Worm (Caenorhabditis elegans): ENCODE data around the gene icl-1.

DNA sequence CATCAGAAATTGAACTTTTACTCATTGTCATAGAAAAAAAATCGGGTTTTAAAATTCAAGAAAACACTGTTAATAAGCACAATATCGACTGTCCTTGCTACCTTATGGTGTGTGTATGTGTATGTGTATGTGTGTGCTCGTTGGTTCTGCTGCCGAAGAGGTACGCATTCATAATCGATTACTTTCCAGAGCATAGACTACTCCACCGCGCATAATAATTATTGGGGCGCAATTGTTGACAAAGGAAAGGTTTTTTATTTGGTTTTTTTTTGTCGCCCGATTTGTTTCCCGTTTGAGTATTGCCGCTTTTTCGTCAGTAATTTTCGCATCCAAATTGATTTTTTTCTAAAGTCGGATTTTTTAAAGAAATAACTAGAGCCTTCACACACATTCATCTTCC is 33.4 kb upstream of the icl-1 start, which contains the start of gene C05E4.15:
- no peak for TF ChIP-seq tbx-2 (tag; optimal IDR thresholded peaks at IDR 0.05)
- TF ChIP-seq skn-1 (tag; optimal IDR thresholded peaks at IDR 0.05), result no peak
- TF ChIP-seq ces-1 (GFP tag; optimal IDR thresholded peaks at IDR 0.05), result no peak

Data from whole organism, L1 larva.